Fruit fly (Drosophila melanogaster): Measurements from ENCODE around the gene TAF1B.

Gene TAF1B

DNA sequence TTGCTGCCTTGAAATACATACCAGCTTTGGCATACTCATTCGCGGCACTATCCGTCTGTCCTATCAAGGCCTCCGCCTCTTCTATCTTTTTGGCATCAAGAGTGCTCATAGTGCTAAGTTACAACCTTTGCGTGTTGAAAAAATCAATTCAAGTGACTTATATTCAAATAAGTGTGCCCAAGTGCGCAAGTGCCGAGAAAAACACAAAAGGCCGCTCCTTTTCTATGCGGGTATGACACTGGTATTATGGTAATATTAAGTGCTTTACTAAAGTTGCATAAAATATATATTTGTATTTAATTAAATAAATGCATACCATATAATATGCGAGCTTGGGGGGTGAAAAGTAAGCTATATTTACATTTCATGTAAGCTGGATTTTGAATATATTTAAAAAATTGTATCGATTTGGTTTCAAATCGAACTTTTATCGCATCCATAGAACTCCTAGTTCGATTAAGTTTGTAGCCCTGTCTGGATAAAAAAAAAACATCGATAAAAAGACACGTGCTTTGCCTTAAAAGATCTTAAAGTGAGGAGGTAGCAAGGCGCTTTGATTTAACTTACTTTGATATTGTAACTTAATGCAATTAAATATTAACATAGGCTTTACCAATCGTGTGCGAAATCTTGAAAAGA is 22.6 kb downstream of the TAF1B start, which contains the start of the genes gammaSnap2 and ATPsynepsilonL (continued):
- TF ChIP-seq Sry-δ (GFP tag; optimal IDR thresholded peaks at IDR 0.05) (peak; percentile 4), fd102C (GFP tag; optimal IDR thresholded peaks at IDR 0.05) (no peak), ac (GFP tag; optimal IDR thresholded peaks at IDR 0.05) (no peak), CTCF (GFP tag; optimal IDR thresholded peaks at IDR 0.05) (no peak), CG11695 (GFP tag; IDR thresholded peaks at IDR 0.05) (no peak), Pdp1 (GFP tag; optimal IDR thresholded peaks at IDR 0.05) (no peak), CG4424 (GFP tag; optimal IDR thresholded peaks at IDR 0.05) (no peak), CG13894 (tag; optimal IDR thresholded peaks at IDR 0.05) (peak; percentile 18), CG16863 (GFP tag; optimal IDR thresholded peaks at IDR 0.05) (no peak), CG7839 (tag; optimal IDR thresholded peaks at IDR 0.05) (no peak), ash1 (GFP tag; optimal IDR thresholded peaks at IDR 0.05) (no peak), zen2 (GFP tag; IDR thresholded peaks at IDR 0.05; ENCODE audit: partially characterized antibody) (no peak), row (GFP tag; IDR thresholded peaks at IDR 0.05) (0 out of 3 replicates have a peak, but pooled peaks have one; percentile 23), lmd (GFP tag; IDR thresholded peaks at IDR 0.05) (no peak), CG13123 (GFP tag; optimal IDR thresholded peaks at IDR 0.05) (no peak), fd64A (GFP tag; optimal IDR thresholded peaks at IDR 0.05) (no peak), CG13287 (GFP tag; IDR thresholded peaks at IDR 0.05; ENCODE audit: partially characterized antibody) (peak; percentile 41; the same call in 1 of the 2 replicates), sens-2 (GFP tag; IDR thresholded peaks at IDR 0.05) (no peak), MBD-R2 (GFP tag; IDR thresholded peaks at IDR 0.05) (peak; percentile 36; the same call in 1 of the 2 replicates), CHES-1-like (GFP tag; optimal IDR thresholded peaks at IDR 0.05) (no peak), Awh (GFP tag; IDR thresholded peaks at IDR 0.05) (no peak), CG1603 (tag; optimal IDR thresholded peaks at IDR 0.05) (no peak), CG18599 (GFP tag; optimal IDR thresholded peaks at IDR 0.05) (no peak), Atf3 (GFP tag; optimal IDR thresholded peaks at IDR 0.05) (no peak), bcd (GFP tag; optimal IDR thresholded peaks at IDR 0.05) (no peak), Hey (tag; optimal IDR thresholded peaks at IDR 0.05) (no peak), CG9817 (tag; optimal IDR thresholded peaks at IDR 0.05) (no peak), CG12104 (GFP tag; optimal IDR thresholded peaks at IDR 0.05) (no peak)

DNA sequence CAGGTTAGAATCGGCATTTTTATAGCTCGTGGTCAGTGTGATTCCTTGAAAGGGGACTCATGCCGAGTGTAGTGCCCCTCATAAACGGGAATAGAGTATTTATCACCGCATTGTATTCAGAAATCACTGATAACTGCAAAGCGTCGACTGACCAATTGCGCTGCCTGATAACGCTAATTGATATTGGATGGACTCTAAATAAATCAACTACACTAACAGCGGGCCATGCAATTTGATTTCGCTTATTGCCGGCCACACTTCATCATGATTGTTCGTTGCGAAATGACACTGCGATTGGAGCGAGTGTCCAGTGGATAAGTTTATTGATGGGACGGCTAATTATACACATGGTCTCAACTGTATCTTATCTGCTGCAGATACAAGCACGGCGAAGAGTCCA is 24.4 kb downstream of the TAF1B start:
- TF ChIP-seq CG7357 (GFP tag; IDR thresholded peaks at IDR 0.05) (0 out of 3 replicates have a peak, but pooled peaks have one; percentile 12), lab (GFP tag; optimal IDR thresholded peaks at IDR 0.05) (peak; percentile 83), Dp (GFP tag; optimal IDR thresholded peaks at IDR 0.05) (no peak), Hsf (GFP tag; optimal IDR thresholded peaks at IDR 0.05) (no peak), exex (tag; optimal IDR thresholded peaks at IDR 0.05) (peak; percentile 97), mirr (GFP tag; optimal IDR thresholded peaks at IDR 0.05) (peak; percentile 95), CG7556 (GFP tag; optimal IDR thresholded peaks at IDR 0.05) (no peak), CG32772 (GFP tag; IDR thresholded peaks at IDR 0.05) (no peak), lmd (GFP tag; IDR thresholded peaks at IDR 0.05) (no peak), chn (GFP tag; optimal IDR thresholded peaks at IDR 0.05) (no peak), Ets97D (GFP tag; optimal IDR thresholded peaks at IDR 0.05) (no peak), eve (GFP tag; optimal IDR thresholded peaks at IDR 0.05) (peak in 1 of 2 experiments; percentile 28), CG10543 (GFP tag; optimal IDR thresholded peaks at IDR 0.05) (peak; percentile 11), Lim3 (GFP tag; IDR thresholded peaks at IDR 0.05) (peak; percentile 15; the same call in 1 of the 2 replicates), CHES-1-like (GFP tag; optimal IDR thresholded peaks at IDR 0.05) (no peak), GATAe (GFP tag; conservative IDR thresholded peaks at IDR 0.05) (0 out of 2 replicates have a peak, but pooled peaks have one; percentile 20), sug (tag; optimal IDR thresholded peaks at IDR 0.05) (peak; percentile 42), CG34376 (GFP tag; optimal IDR thresholded peaks at IDR 0.05) (peak; percentile 34), Bteb2 (GFP tag; optimal IDR thresholded peaks at IDR 0.05) (no peak), grn (GFP tag; optimal IDR thresholded peaks at IDR 0.05) (peak; percentile 78), CG34422 (GFP tag; IDR thresholded peaks at IDR 0.05) (no peak)
